Worm (Caenorhabditis elegans): Measurements from ENCODE around the gene rbd-1.

ce11 chrIV:12700944-12701343, 23.8 kb upstream of the rbd-1 start:
- TF ChIP-seq fkh-10 (GFP tag; optimal IDR thresholded peaks at IDR 0.05) = no peak
- TF ChIP-seq K09A11.1 (tag; optimal IDR thresholded peaks at IDR 0.05; ENCODE audit: insufficient read depth) = no peak
- no peak for TF ChIP-seq F13H6.1 (tag; optimal IDR thresholded peaks at IDR 0.05)
- no peak for TF ChIP-seq gmeb-2 (tag; optimal IDR thresholded peaks at IDR 0.05)
- TF ChIP-seq ama-1 (optimal IDR thresholded peaks at IDR 0.05) = no peak
- no peak for TF ChIP-seq pha-2 (tag; optimal IDR thresholded peaks at IDR 0.05)
- TF ChIP-seq dve-1 (tag; optimal IDR thresholded peaks at IDR 0.05) = no peak
- TF ChIP-seq nhr-11 (tag; optimal IDR thresholded peaks at IDR 0.05) = no peak
- TF ChIP-seq ceh-9 (tag; optimal IDR thresholded peaks at IDR 0.05) = no peak

All from whole organism, late embryonic.